Worm (Caenorhabditis elegans) whole organism, L2 larva: Measurements from ENCODE around the gene Y57G11C.28.
A peak's percentile ranks its signal among the peaks of the same experiment; 100 is the strongest.

Source experiments
- F13H6.1 ChIP-seq: sonication (generic microtip); optimal IDR thresholded peaks from 2 replicates; lab custom pipeline; 2016; ENCODE audit warnings: missing genetic modification characterization, missing compliant biosample characterization
- R02D3.7 ChIP-seq: fragments of 150-350 bp; optimal IDR thresholded peaks from 2 replicates; lab custom pipeline; 2014; ENCODE audit warnings: missing biosample characterization, missing genetic modification characterization
- Y55F3AM.14 ChIP-seq: fragments of 200-800 bp; sonication (Bioruptor generic); optimal IDR thresholded peaks from 2 replicates; lab custom pipeline; 2018; ENCODE audit warnings: mild to moderate bottlenecking, missing genetic modification characterization, missing compliant biosample characterization
- ZK546.5 ChIP-seq: sonication (generic microtip); optimal IDR thresholded peaks from 2 replicates; lab custom pipeline; 2017; ENCODE audit warnings: missing biosample characterization, missing genetic modification characterization
- alr-1 ChIP-seq: fragments of 150-350 bp; optimal IDR thresholded peaks from 2 replicates; lab custom pipeline; 2014; ENCODE audit warnings: missing biosample characterization, missing genetic modification characterization
- aly-2 ChIP-seq: fragments of 150-350 bp; optimal IDR thresholded peaks from 2 replicates; lab custom pipeline; 2014; ENCODE audit warnings: missing biosample characterization, missing genetic modification characterization
- blmp-1 ChIP-seq: sonication (generic microtip); optimal IDR thresholded peaks from 2 replicates; lab custom pipeline; 2017; ENCODE audit warnings: missing genetic modification characterization, mild to moderate bottlenecking, missing compliant biosample characterization, antibody characterized with exemption, moderate library complexity; ENCODE audit not compliant: insufficient read depth
- ceh-16 ChIP-seq: fragments of 150-350 bp; optimal IDR thresholded peaks from 2 replicates; lab custom pipeline; 2014; ENCODE audit warnings: missing biosample characterization, missing genetic modification characterization
- crh-2 ChIP-seq: sonication (generic microtip); optimal IDR thresholded peaks from 2 replicates; lab custom pipeline; 2017; ENCODE audit warnings: missing biosample characterization, missing genetic modification characterization
- dmd-4 ChIP-seq: sonication (generic microtip); optimal IDR thresholded peaks from 2 replicates; lab custom pipeline; 2017; ENCODE audit warnings: missing biosample characterization, missing genetic modification characterization
- egl-27 ChIP-seq: sonication (generic microtip); optimal IDR thresholded peaks from 3 replicates; lab custom pipeline; 2017; ENCODE audit warnings: missing biosample characterization, missing genetic modification reagents, missing genetic modification characterization
- elt-3 ChIP-seq: sonication (generic microtip); optimal IDR thresholded peaks from 2 replicates; lab custom pipeline; 2017; ENCODE audit warnings: missing biosample characterization, missing genetic modification characterization
- fos-1 ChIP-seq: fragments of 150-350 bp; optimal IDR thresholded peaks from 2 replicates; lab custom pipeline; 2014; ENCODE audit warnings: missing biosample characterization, missing genetic modification characterization
- gmeb-1 ChIP-seq: fragments of 150-350 bp; optimal IDR thresholded peaks from 2 replicates; lab custom pipeline; 2014; ENCODE audit warnings: missing biosample characterization, missing genetic modification characterization
- lin-11 ChIP-seq: fragments of 150-350 bp; sonication (generic microtip); optimal IDR thresholded peaks from 2 replicates; lab custom pipeline; 2014; ENCODE audit warnings: missing biosample characterization, missing genetic modification characterization, inconsistent platforms, mixed read lengths
- lin-13 ChIP-seq: fragments of 150-350 bp; optimal IDR thresholded peaks from 2 replicates; lab custom pipeline; 2014; ENCODE audit warnings: missing biosample characterization, missing genetic modification reagents, missing genetic modification characterization
- lsy-2 ChIP-seq, 2 experiments: fragments of 150-350 bp in 1 of 2; sonication (generic microtip) in 1 of 2; optimal IDR thresholded peaks; 2 replicates each; lab custom pipeline; 2014 to 2017; ENCODE audit warnings: missing biosample characterization in 2 of 2, missing genetic modification characterization in 2 of 2
- mab-5 ChIP-seq: fragments of 150-350 bp; optimal IDR thresholded peaks from 2 replicates; lab custom pipeline; 2014; ENCODE audit warnings: missing biosample characterization, missing genetic modification characterization
- mbf-1 ChIP-seq: sonication (generic microtip); optimal IDR thresholded peaks from 2 replicates; lab custom pipeline; 2017; ENCODE audit warnings: missing biosample characterization, missing genetic modification characterization
- mdl-1 ChIP-seq, 2 experiments: fragments of 150-350 bp in 1 of 2; sonication (generic microtip) in 1 of 2; optimal IDR thresholded peaks; 2 replicates each; lab custom pipeline; 2017; ENCODE audit warnings: missing biosample characterization in 2 of 2, missing genetic modification characterization in 2 of 2
- nhr-10 ChIP-seq: sonication (generic microtip); optimal IDR thresholded peaks from 2 replicates; lab custom pipeline; 2017; ENCODE audit warnings: missing biosample characterization, missing genetic modification characterization
- nhr-11 ChIP-seq: fragments of 150-350 bp; optimal IDR thresholded peaks from 2 replicates; lab custom pipeline; 2014; ENCODE audit warnings: missing biosample characterization, missing genetic modification characterization
- nhr-12 ChIP-seq: fragments of 150-350 bp; optimal IDR thresholded peaks from 2 replicates; lab custom pipeline; 2014; ENCODE audit warnings: missing biosample characterization, missing genetic modification characterization
- nhr-129 ChIP-seq: fragments of 150-350 bp; optimal IDR thresholded peaks from 2 replicates; lab custom pipeline; 2014; ENCODE audit warnings: missing biosample characterization, missing genetic modification characterization
- nhr-23 ChIP-seq: fragments of 150-350 bp; optimal IDR thresholded peaks from 2 replicates; lab custom pipeline; 2014; ENCODE audit warnings: missing biosample characterization, missing genetic modification reagents, missing genetic modification characterization
- nhr-237 ChIP-seq: fragments of 150-350 bp; optimal IDR thresholded peaks from 2 replicates; lab custom pipeline; 2014; ENCODE audit warnings: missing biosample characterization, missing genetic modification characterization
- nhr-25 ChIP-seq: fragments of 150-350 bp; sonication (generic microtip); optimal IDR thresholded peaks from 3 replicates; lab custom pipeline; 2014; ENCODE audit warnings: missing biosample characterization, missing genetic modification characterization
- nhr-6 ChIP-seq: fragments of 150-350 bp; optimal IDR thresholded peaks from 2 replicates; lab custom pipeline; 2014; ENCODE audit warnings: missing biosample characterization, missing genetic modification characterization
- nhr-77 ChIP-seq: fragments of 150-350 bp; optimal IDR thresholded peaks from 2 replicates; lab custom pipeline; 2014; ENCODE audit warnings: missing biosample characterization, missing genetic modification characterization
- peb-1 ChIP-seq: fragments of 150-350 bp; optimal IDR thresholded peaks from 2 replicates; lab custom pipeline; 2014; ENCODE audit warnings: missing biosample characterization, missing genetic modification characterization
- sem-4 ChIP-seq: fragments of 150-350 bp; optimal IDR thresholded peaks from 2 replicates; lab custom pipeline; 2014; ENCODE audit warnings: missing biosample characterization, missing genetic modification reagents, missing genetic modification characterization
- skn-1 ChIP-seq: sonication (generic microtip); optimal IDR thresholded peaks from 2 replicates; lab custom pipeline; 2017; ENCODE audit warnings: missing biosample characterization, missing genetic modification characterization
- sma-3 ChIP-seq: sonication (generic microtip); optimal IDR thresholded peaks from 2 replicates; lab custom pipeline; 2016; ENCODE audit warnings: missing genetic modification reagents, missing genetic modification characterization, missing compliant biosample characterization
- sma-9 ChIP-seq, 2 experiments: fragments of 150-350 bp in 1 of 2; sonication (generic microtip) in 1 of 2; optimal IDR thresholded peaks; 2 replicates each; lab custom pipeline; 2014 to 2016; ENCODE audit warnings: missing genetic modification characterization in 2 of 2, mild to moderate bottlenecking in 1 of 2, missing biosample characterization in 1 of 2, missing compliant biosample characterization in 1 of 2, missing genetic modification reagents in 1 of 2, moderate library complexity in 1 of 2
- snpc-4 ChIP-seq: fragments of 150-350 bp; optimal IDR thresholded peaks from 2 replicates; lab custom pipeline; 2014; ENCODE audit warnings: missing biosample characterization, missing genetic modification characterization
- unc-55 ChIP-seq: fragments of 150-350 bp; sonication (generic microtip); optimal IDR thresholded peaks from 3 replicates; lab custom pipeline; 2014; ENCODE audit warnings: missing biosample characterization, missing genetic modification reagents, missing genetic modification characterization
- unc-62 ChIP-seq: fragments of 150-350 bp; optimal IDR thresholded peaks from 2 replicates; lab custom pipeline; 2014; ENCODE audit warnings: missing biosample characterization, missing genetic modification reagents, missing genetic modification characterization
- zag-1 ChIP-seq: fragments of 150-350 bp; optimal IDR thresholded peaks from 2 replicates; lab custom pipeline; 2014; ENCODE audit warnings: missing biosample characterization, missing genetic modification characterization
- ztf-1 ChIP-seq: fragments of 200-800 bp; sonication (Bioruptor generic); conservative IDR thresholded peaks from 2 replicates; pipeline ENCODE4 v1.3.6; 2022; ENCODE audit warnings: missing genetic modification characterization, missing compliant biosample characterization
- ztf-11 ChIP-seq: sonication (generic microtip); optimal IDR thresholded peaks from 2 replicates; lab custom pipeline; 2017; ENCODE audit warnings: missing biosample characterization, missing genetic modification characterization
- ztf-4 ChIP-seq: fragments of 150-350 bp; optimal IDR thresholded peaks from 2 replicates; lab custom pipeline; 2014; ENCODE audit warnings: missing biosample characterization, missing genetic modification characterization

Gene Y57G11C.28

ce11 chrIV:14953802-14954201 lies 24.3 kb downstream of the Y57G11C.28 start:
- no peak for TF ChIP-seq nhr-23
- TF ChIP-seq ceh-16 (tag; lab: Kevin White, UChicago): no peak
- TF ChIP-seq egl-27 (tag; lab: Kevin White, UChicago): no peak
- no peak for TF ChIP-seq nhr-77
- no peak for TF ChIP-seq nhr-25 (tag; lab: Kevin White, UChicago)
- TF ChIP-seq nhr-237 (tag; lab: Kevin White, UChicago): no peak
- TF ChIP-seq mbf-1 (tag; lab: Kevin White, UChicago): no peak
- no peak for TF ChIP-seq Y55F3AM.14 (GFP tag; lab: Kevin White, UChicago)
- TF ChIP-seq elt-3: no peak
- TF ChIP-seq unc-55 (GFP tag; lab: Kevin White, UChicago): no peak
- TF ChIP-seq ztf-11 (tag; lab: Kevin White, UChicago): no peak
- TF ChIP-seq nhr-11 (tag; lab: Kevin White, UChicago): no peak
- no peak for TF ChIP-seq crh-2
- TF ChIP-seq nhr-10 (tag; lab: Kevin White, UChicago): no peak

DNA sequence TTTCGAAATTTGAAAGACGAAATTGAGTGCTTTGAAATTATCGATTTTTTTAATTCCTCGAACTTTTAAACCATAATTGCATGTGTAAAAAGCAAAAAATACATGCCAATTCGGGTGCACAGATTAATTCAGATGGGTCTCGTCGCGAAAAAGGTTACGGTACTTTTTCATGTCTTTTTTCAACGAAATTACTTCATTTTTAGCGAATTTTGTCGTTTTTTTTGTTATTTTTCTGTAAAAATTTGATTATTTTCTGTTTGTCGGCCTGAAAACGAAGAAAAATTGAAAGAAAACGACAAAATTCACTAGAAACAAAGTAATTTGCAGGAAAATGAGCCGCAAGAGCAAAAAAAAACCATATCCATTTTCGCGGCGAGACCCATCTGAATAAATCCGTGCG lies 25.3 kb downstream of the Y57G11C.28 start:
- TF ChIP-seq nhr-129 (tag; lab: Kevin White, UChicago) (peak; percentile 6), nhr-10 (tag; lab: Kevin White, UChicago) (no peak), peb-1 (tag; lab: Kevin White, UChicago) (no peak), R02D3.7 (tag; lab: Kevin White, UChicago) (no peak), nhr-6 (tag; lab: Kevin White, UChicago) (no peak), F13H6.1 (tag; lab: Kevin White, UChicago) (no peak), lsy-2 (tag; optimal IDR thresholded peaks at IDR 0.05; lab: Kevin White, UChicago) (peak in 1 of 2 experiments; percentile 69), nhr-11 (tag; lab: Kevin White, UChicago) (no peak), skn-1 (tag; lab: Kevin White, UChicago) (no peak)
- TF ChIP-seq, all 48 proteins: peak for 2

DNA sequence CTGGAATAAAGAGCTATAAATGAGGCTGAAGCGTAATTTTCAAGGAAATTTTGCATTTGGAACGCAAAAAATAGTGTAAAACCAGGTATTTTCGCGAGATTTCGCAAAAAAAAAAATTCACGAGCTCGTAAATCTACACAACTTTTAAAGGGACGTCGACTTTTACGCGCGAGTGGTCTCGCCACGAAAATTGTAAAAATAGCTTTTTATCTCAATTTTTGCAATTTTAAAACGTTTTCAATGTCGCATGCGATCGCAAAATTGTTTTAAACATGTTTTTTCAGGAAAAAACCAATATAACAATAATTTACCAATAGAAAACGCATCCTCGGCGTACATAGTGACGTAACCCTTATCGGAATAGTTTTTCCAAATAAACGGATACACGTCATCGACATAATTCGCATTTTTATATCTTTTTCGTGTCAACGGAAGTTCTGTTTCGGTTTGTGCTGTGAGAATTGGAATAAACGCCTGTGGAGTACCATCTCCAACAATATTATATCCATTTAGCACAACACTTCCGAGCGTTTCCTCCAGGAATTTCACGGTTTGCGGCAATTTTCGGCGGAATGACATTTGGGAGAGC lies 27.3 kb downstream of the Y57G11C.28 start:
- TF ChIP-seq skn-1 (tag; lab: Kevin White, UChicago): no peak
- peak in 1 of 2 experiments; percentile 19 for TF ChIP-seq lsy-2 (tag; optimal IDR thresholded peaks at IDR 0.05; lab: Kevin White, UChicago)
- no peak for TF ChIP-seq aly-2 (tag; lab: Kevin White, UChicago)
- TF ChIP-seq R02D3.7 (tag; lab: Kevin White, UChicago): peak; percentile 57
- TF ChIP-seq nhr-129 (tag; lab: Kevin White, UChicago): peak; percentile 7
- peak; percentile 11 for TF ChIP-seq unc-55 (GFP tag; lab: Kevin White, UChicago)
- no peak for TF ChIP-seq nhr-11 (tag; lab: Kevin White, UChicago)
- TF ChIP-seq, all 48 proteins: peak for 4

ce11 chrIV:14958551-14958950 lies 29.0 kb downstream of the Y57G11C.28 start, which contains the start of gene Y41E3.1:
Gene Y41E3.1 (minus strand): TSS chrIV:14958874.
- TF ChIP-seq ztf-1 (GFP tag; lab: Robert Waterston, UW) (no peak), nhr-237 (tag; lab: Kevin White, UChicago) (no peak), nhr-129 (tag; lab: Kevin White, UChicago) (no peak), nhr-11 (tag; lab: Kevin White, UChicago) (no peak), crh-2 (no peak), sem-4 (tag; lab: Kevin White, UChicago) (no peak), nhr-77 (no peak), ZK546.5 (no peak), dmd-4 (tag; lab: Kevin White, UChicago) (no peak), ceh-16 (tag; lab: Kevin White, UChicago) (no peak)
- TF ChIP-seq, all 48 proteins: peak for 0

DNA sequence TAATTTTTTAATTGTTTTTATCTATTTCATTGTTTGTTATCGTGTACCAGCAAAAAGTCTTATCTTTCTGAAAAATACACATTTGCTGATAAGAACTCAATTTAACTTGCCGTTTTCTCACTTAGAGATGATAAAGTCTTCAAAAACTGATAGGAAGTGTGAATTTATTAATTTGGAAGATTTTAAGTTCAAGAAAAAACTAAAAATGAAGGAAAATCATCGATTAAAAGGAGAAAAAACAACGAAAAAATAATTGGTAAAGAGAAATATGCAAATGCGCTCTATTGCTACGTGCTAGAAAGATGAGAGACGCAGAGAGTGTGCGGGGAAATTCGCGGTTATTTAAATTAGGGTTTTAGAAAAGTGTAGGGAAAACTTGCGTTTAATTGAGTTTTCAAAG lies 29.9 kb downstream of the Y57G11C.28 start:
- TF ChIP-seq crh-2 (peak; percentile 78), zag-1 (tag; lab: Kevin White, UChicago) (no peak), ceh-16 (tag; lab: Kevin White, UChicago) (no peak), lsy-2 (tag; optimal IDR thresholded peaks at IDR 0.05; lab: Kevin White, UChicago) (peak; percentile 68 to 89), ztf-4 (tag; lab: Kevin White, UChicago) (no peak), sma-3 (GFP tag; lab: Kevin White, UChicago) (peak; percentile 55), nhr-23 (no peak), sma-9 (GFP tag; optimal IDR thresholded peaks at IDR 0.05; lab: Kevin White, UChicago) (no peak), sma-9 (tag; optimal IDR thresholded peaks at IDR 0.05; lab: Kevin White, UChicago) (no peak), peb-1 (tag; lab: Kevin White, UChicago) (no peak), unc-62 (no peak), gmeb-1 (tag; lab: Kevin White, UChicago) (peak; percentile 97), lin-11 (tag; lab: Kevin White, UChicago) (no peak), unc-55 (GFP tag; lab: Kevin White, UChicago) (peak; percentile 94), mab-5 (tag; lab: Kevin White, UChicago) (no peak), sem-4 (tag; lab: Kevin White, UChicago) (no peak), R02D3.7 (tag; lab: Kevin White, UChicago) (no peak), elt-3 (no peak), lin-13 (GFP tag; lab: Kevin White, UChicago) (peak; percentile 62), Y55F3AM.14 (GFP tag; lab: Kevin White, UChicago) (no peak), nhr-12 (tag; lab: Kevin White, UChicago) (no peak), mdl-1 (tag; optimal IDR thresholded peaks at IDR 0.05; lab: Kevin White, UChicago) (no peak), alr-1 (tag; lab: Kevin White, UChicago) (no peak), nhr-129 (tag; lab: Kevin White, UChicago) (peak; percentile 92), fos-1 (tag; lab: Kevin White, UChicago) (peak; percentile 90), blmp-1 (tag; lab: Kevin White, UChicago) (no peak), nhr-77 (no peak), snpc-4 (tag; lab: Kevin White, UChicago) (peak; percentile 65)
